Fruit fly (Drosophila melanogaster) whole organism, embryonic: ENCODE measurements around the gene sdt.

Experiments
- Aef1 ChIP-seq: fragments of 200-800 bp; sonication (Bioruptor generic); IDR thresholded peaks from 3 replicates; pipeline ENCODE4 v1.3.6; 2022; ENCODE audit warnings: missing biosample characterization, missing genetic modification characterization
- Asciz ChIP-seq: fragments of 200-800 bp; sonication (Bioruptor generic); optimal IDR thresholded peaks from 2 replicates; lab custom pipeline; 2017; ENCODE audit warnings: missing biosample characterization, mild to moderate bottlenecking, missing genetic modification characterization, missing genetic modification reagents
- Bgb ChIP-seq: fragments of 200-800 bp; sonication (Bioruptor generic); IDR thresholded peaks from 2 replicates; pipeline ENCODE4 v1.3.6; 2022; ENCODE audit warnings: missing biosample characterization, missing genetic modification characterization; ENCODE audit not compliant: partially characterized antibody
- CG12219 ChIP-seq: fragments of 200-800 bp; sonication (Bioruptor generic); optimal IDR thresholded peaks from 3 replicates; lab custom pipeline; 2018; ENCODE audit warnings: missing biosample characterization, mild to moderate bottlenecking, missing genetic modification characterization
- CG12769 ChIP-seq: fragments of 200-800 bp; sonication (Bioruptor generic); optimal IDR thresholded peaks from 2 replicates; lab custom pipeline; 2019; ENCODE audit warnings: missing biosample characterization, mild to moderate bottlenecking, missing genetic modification characterization, moderate library complexity
- CG13287 ChIP-seq: fragments of 200-800 bp; sonication (Bioruptor generic); IDR thresholded peaks from 2 replicates; pipeline ENCODE4 v1.3.6; 2022; ENCODE audit warnings: missing biosample characterization, missing genetic modification characterization; ENCODE audit not compliant: partially characterized antibody
- CG13624 ChIP-seq: fragments of 200-800 bp; sonication (Bioruptor generic); optimal IDR thresholded peaks from 2 replicates; lab custom pipeline; 2016; ENCODE audit warnings: missing biosample characterization, missing genetic modification characterization
- CG13894 ChIP-seq: fragments of 200-800 bp; sonication (Bioruptor generic); optimal IDR thresholded peaks from 3 replicates; lab custom pipeline; 2018; ENCODE audit warnings: missing biosample characterization, mild to moderate bottlenecking, missing genetic modification characterization, moderate library complexity
- CG16779 ChIP-seq: fragments of 200-800 bp; sonication (Bioruptor generic); IDR thresholded peaks from 2 replicates; pipeline ENCODE4 v1.3.6; 2022; ENCODE audit warnings: missing biosample characterization, missing genetic modification characterization
- CG31441 ChIP-seq: fragments of 200-800 bp; sonication (Bioruptor generic); IDR thresholded peaks from 2 replicates; pipeline ENCODE4 v1.3.6; 2022; ENCODE audit warnings: missing biosample characterization, missing genetic modification characterization
- CG32772 ChIP-seq: fragments of 200-800 bp; sonication (Bioruptor generic); IDR thresholded peaks from 2 replicates; pipeline ENCODE4 v1.3.6; 2022; ENCODE audit warnings: missing biosample characterization, missing genetic modification characterization
- CG33213 ChIP-seq: fragments of 200-800 bp; sonication (Bioruptor generic); optimal IDR thresholded peaks from 3 replicates; lab custom pipeline; 2016; ENCODE audit warnings: missing biosample characterization, missing genetic modification characterization
- CG4360 ChIP-seq: fragments of 200-800 bp; sonication (Bioruptor generic); IDR thresholded peaks from 2 replicates; pipeline ENCODE4 v1.3.6; 2022; ENCODE audit warnings: missing biosample characterization, missing genetic modification characterization
- CG5245 ChIP-seq: fragments of 200-800 bp; sonication (Bioruptor generic); optimal IDR thresholded peaks from 3 replicates; lab custom pipeline; 2016; ENCODE audit warnings: missing biosample characterization, missing genetic modification characterization
- CG6654 ChIP-seq: fragments of 200-800 bp; sonication (Bioruptor generic); optimal IDR thresholded peaks from 2 replicates; lab custom pipeline; 2017; ENCODE audit warnings: missing biosample characterization, mild to moderate bottlenecking, missing genetic modification characterization
- CG7372 ChIP-seq: fragments of 200-800 bp; sonication (Bioruptor generic); IDR thresholded peaks from 2 replicates; pipeline ENCODE4 v1.3.6; 2022; ENCODE audit warnings: missing biosample characterization, missing genetic modification characterization
- CG7786 ChIP-seq: fragments of 200-800 bp; sonication (Bioruptor generic); optimal IDR thresholded peaks from 2 replicates; lab custom pipeline; 2016; ENCODE audit warnings: missing biosample characterization, missing genetic modification characterization
- CG7839 ChIP-seq: fragments of 200-800 bp; sonication (Bioruptor generic); optimal IDR thresholded peaks from 3 replicates; lab custom pipeline; 2018; ENCODE audit warnings: missing biosample characterization, mild to moderate bottlenecking, missing genetic modification characterization, moderate library complexity
- CG8765 ChIP-seq: fragments of 200-800 bp; sonication (Bioruptor generic); IDR thresholded peaks from 2 replicates; pipeline ENCODE4 v1.3.6; 2022; ENCODE audit warnings: missing biosample characterization, missing genetic modification characterization
- CG9437 ChIP-seq: fragments of 200-800 bp; sonication (Bioruptor generic); optimal IDR thresholded peaks from 2 replicates; lab custom pipeline; 2018; ENCODE audit warnings: missing biosample characterization, mild to moderate bottlenecking, missing genetic modification characterization
- Camta ChIP-seq: fragments of 200-800 bp; sonication (Bioruptor generic); optimal IDR thresholded peaks from 2 replicates; lab custom pipeline; 2016; ENCODE audit warnings: missing biosample characterization, missing genetic modification characterization
- Dek ChIP-seq: fragments of 200-800 bp; sonication (Bioruptor generic); optimal IDR thresholded peaks from 3 replicates; lab custom pipeline; 2019; ENCODE audit warnings: missing biosample characterization, mild to moderate bottlenecking, missing genetic modification characterization, moderate library complexity
- Dip2 ChIP-seq: fragments of 200-800 bp; sonication (Bioruptor generic); IDR thresholded peaks from 2 replicates; pipeline ENCODE4 v1.3.6; 2022; ENCODE audit warnings: missing biosample characterization, missing genetic modification characterization
- Dll ChIP-seq: fragments of 200-800 bp; sonication (Bioruptor generic); IDR thresholded peaks from 4 replicates; pipeline ENCODE4 v1.3.6; 2022; ENCODE audit warnings: missing biosample characterization, missing genetic modification characterization; ENCODE audit not compliant: partially characterized antibody
- HmgD ChIP-seq: fragments of 200-800 bp; sonication (Bioruptor generic); optimal IDR thresholded peaks from 3 replicates; lab custom pipeline; 2016; ENCODE audit warnings: missing biosample characterization, missing genetic modification characterization
- Jarid2 ChIP-seq: fragments of 200-800 bp; sonication (Bioruptor generic); optimal IDR thresholded peaks from 3 replicates; lab custom pipeline; 2017; ENCODE audit warnings: mild to moderate bottlenecking, missing biosample characterization, missing genetic modification reagents, missing genetic modification characterization
- Med ChIP-seq: fragments of 200-800 bp; sonication (Bioruptor generic); peaks from one replicate; lab custom pipeline; 2016; ENCODE audit warnings: missing biosample characterization, missing genetic modification characterization, mild to moderate bottlenecking, inconsistent platforms, moderate library complexity
- NFAT ChIP-seq: fragments of 200-800 bp; sonication (Bioruptor generic); IDR thresholded peaks from 2 replicates; pipeline ENCODE4 v1.3.6; 2022; ENCODE audit warnings: missing biosample characterization, missing genetic modification characterization
- Neu2 ChIP-seq: fragments of 200-800 bp; sonication (Bioruptor generic); optimal IDR thresholded peaks from 3 replicates; lab custom pipeline; 2016; ENCODE audit warnings: missing biosample characterization, missing genetic modification characterization, borderline replicate concordance
- Nf-YA ChIP-seq: fragments of 200-800 bp; sonication (Bioruptor generic); IDR thresholded peaks from 2 replicates; pipeline ENCODE4 v1.3.6; 2022; ENCODE audit warnings: missing biosample characterization, missing genetic modification characterization
- Nf-YC ChIP-seq: fragments of 200-800 bp; optimal IDR thresholded peaks from 3 replicates; lab custom pipeline; 2019; ENCODE audit warnings: missing biosample characterization, mild to moderate bottlenecking, missing genetic modification characterization, moderate library complexity
- Opbp ChIP-seq: fragments of 200-800 bp; sonication (Bioruptor generic); IDR thresholded peaks from 3 replicates; pipeline ENCODE4 v1.3.6; 2022; ENCODE audit warnings: missing biosample characterization, missing genetic modification characterization; ENCODE audit not compliant: partially characterized antibody
- Sox100B ChIP-seq: fragments of 200-800 bp; sonication (Bioruptor generic); optimal IDR thresholded peaks from 3 replicates; lab custom pipeline; 2018; ENCODE audit warnings: missing biosample characterization, mild to moderate bottlenecking, missing genetic modification characterization
- abd-A ChIP-seq: fragments of 200-800 bp; sonication (Bioruptor generic); optimal IDR thresholded peaks from 3 replicates; lab custom pipeline; 2019; ENCODE audit warnings: missing biosample characterization, mild to moderate bottlenecking, missing genetic modification characterization, moderate library complexity
- cg ChIP-seq: fragments of 200-800 bp; sonication (Bioruptor generic); optimal IDR thresholded peaks from 3 replicates; lab custom pipeline; 2019; ENCODE audit warnings: missing biosample characterization, mild to moderate bottlenecking, missing genetic modification characterization, moderate library complexity
- chinmo ChIP-seq: fragments of 200-800 bp; sonication (Bioruptor generic); IDR thresholded peaks from 4 replicates; pipeline ENCODE4 v1.3.6; 2022; ENCODE audit warnings: missing biosample characterization, missing genetic modification characterization; ENCODE audit not compliant: partially characterized antibody
- ci ChIP-seq: fragments of 200-800 bp; sonication (Bioruptor generic); IDR thresholded peaks from 3 replicates; pipeline ENCODE4 v1.3.6; 2022; ENCODE audit warnings: missing biosample characterization, missing genetic modification characterization
- crol ChIP-seq: fragments of 200-800 bp; sonication (Bioruptor generic); IDR thresholded peaks from 2 replicates; pipeline ENCODE4 v1.3.6; 2022; ENCODE audit warnings: missing biosample characterization, missing genetic modification characterization
- crp ChIP-seq, 2 experiments: fragments of 200-800 bp; sonication (Bioruptor generic); optimal IDR thresholded peaks; 2 replicates in 1 of 2; 3 replicates in 1 of 2; lab custom pipeline; 2017; ENCODE audit warnings: missing biosample characterization in 2 of 2, missing genetic modification characterization in 2 of 2, mild to moderate bottlenecking in 1 of 2, moderate library complexity in 1 of 2
- dan ChIP-seq: fragments of 200-800 bp; sonication (Bioruptor generic); IDR thresholded peaks from 2 replicates; pipeline ENCODE4 v1.3.6; 2022; ENCODE audit warnings: missing biosample characterization, missing genetic modification characterization
- en ChIP-seq: fragments of 200-800 bp; sonication (Bioruptor generic); optimal IDR thresholded peaks from 2 replicates; lab custom pipeline; 2016; ENCODE audit warnings: missing biosample characterization, missing genetic modification characterization
- hb ChIP-seq: fragments of 200-800 bp; sonication (Bioruptor generic); IDR thresholded peaks from 3 replicates; pipeline ENCODE4 v1.3.6; 2022; ENCODE audit warnings: missing biosample characterization, missing genetic modification characterization; ENCODE audit not compliant: partially characterized antibody
- kni ChIP-seq: fragments of 200-800 bp; sonication (Bioruptor generic); optimal IDR thresholded peaks from 3 replicates; lab custom pipeline; 2017; ENCODE audit warnings: mild to moderate bottlenecking, missing biosample characterization, missing genetic modification reagents, missing genetic modification characterization
- oc ChIP-seq: fragments of 200-800 bp; sonication (Bioruptor generic); optimal IDR thresholded peaks from 2 replicates; lab custom pipeline; 2018; ENCODE audit warnings: missing biosample characterization, mild to moderate bottlenecking, missing genetic modification characterization, moderate library complexity
- org-1 ChIP-seq: fragments of 200-800 bp; sonication (Bioruptor generic); optimal IDR thresholded peaks from 2 replicates; lab custom pipeline; 2017; ENCODE audit warnings: missing biosample characterization, missing genetic modification characterization
- sd ChIP-seq: fragments of 200-800 bp; sonication (Bioruptor generic); optimal IDR thresholded peaks from 3 replicates; lab custom pipeline; 2018; ENCODE audit warnings: missing biosample characterization, mild to moderate bottlenecking, missing genetic modification characterization, moderate library complexity
- sens ChIP-seq: fragments of 200-800 bp; sonication (Bioruptor generic); peaks from one replicate; lab custom pipeline; 2016; ENCODE audit warnings: missing biosample characterization, missing genetic modification characterization
- shn ChIP-seq: fragments of 200-800 bp; sonication (Bioruptor generic); optimal IDR thresholded peaks from 3 replicates; lab custom pipeline; 2016; ENCODE audit warnings: missing biosample characterization, missing genetic modification characterization
- sqz ChIP-seq: fragments of 200-800 bp; sonication (Bioruptor generic); optimal IDR thresholded peaks from 3 replicates; lab custom pipeline; 2018; ENCODE audit warnings: missing biosample characterization, mild to moderate bottlenecking, missing genetic modification characterization
- ssp ChIP-seq: fragments of 200-800 bp; sonication (Bioruptor generic); IDR thresholded peaks from 2 replicates; pipeline ENCODE4 v1.3.6; 2022; ENCODE audit warnings: missing biosample characterization, missing genetic modification characterization

Gene sdt

dm6 chrX:8194559-8194958, 16.2 kb downstream of the sdt start (continued):
- TF ChIP-seq hb (GFP tag; lab: Robert Waterston, UW) (no peak), CG7839 (tag; lab: Kevin White, UChicago) (no peak), Dip2 (no peak), Camta (no peak), abd-A (peak; percentile 86), Aef1 (GFP tag; lab: Robert Waterston, UW) (peak; percentile 58), Dll (GFP tag; lab: Robert Waterston, UW) (no peak), Opbp (no peak), CG33213 (GFP tag; lab: Kevin White, UChicago) (no peak), CG13894 (tag; lab: Kevin White, UChicago) (peak; percentile 49), org-1 (no peak), Nf-YA (no peak), dan (GFP tag; lab: Robert Waterston, UW) (no peak), sens (peak; percentile 29), CG13624 (GFP tag; lab: Kevin White, UChicago) (no peak), CG8765 (GFP tag; lab: Robert Waterston, UW) (no peak), HmgD (GFP tag; lab: Kevin White, UChicago) (no peak), oc (tag; lab: Kevin White, UChicago) (peak; percentile 74), CG5245 (GFP tag; lab: Kevin White, UChicago) (no peak), CG16779 (GFP tag; lab: Robert Waterston, UW) (no peak), en (no peak), ssp (GFP tag; lab: Robert Waterston, UW) (no peak), CG31441 (GFP tag; lab: Robert Waterston, UW) (no peak), NFAT (GFP tag; lab: Robert Waterston, UW) (no peak), CG13287 (GFP tag; lab: Robert Waterston, UW) (no peak), Nf-YC (tag; lab: Kevin White, UChicago) (peak; percentile 25), CG4360 (GFP tag; lab: Robert Waterston, UW) (peak; percentile 80), CG6654 (GFP tag; lab: Kevin White, UChicago) (peak; percentile 95), CG12769 (peak; percentile 63), Med (peak; percentile 71), crol (GFP tag; lab: Robert Waterston, UW) (peak; percentile 43; the same call in 1 of the 2 replicates), Asciz (GFP tag; lab: Kevin White, UChicago) (no peak), sqz (GFP tag; lab: Kevin White, UChicago) (peak; percentile 49), chinmo (peak; percentile 83; the same call in 3 of the 4 replicates), Bgb (no peak), Dek (tag; lab: Kevin White, UChicago) (no peak), Sox100B (GFP tag; lab: Kevin White, UChicago) (no peak), cg (GFP tag; lab: Kevin White, UChicago) (peak; percentile 11)
- TF ChIP-seq, all 482 proteins: peak for 18

DNA sequence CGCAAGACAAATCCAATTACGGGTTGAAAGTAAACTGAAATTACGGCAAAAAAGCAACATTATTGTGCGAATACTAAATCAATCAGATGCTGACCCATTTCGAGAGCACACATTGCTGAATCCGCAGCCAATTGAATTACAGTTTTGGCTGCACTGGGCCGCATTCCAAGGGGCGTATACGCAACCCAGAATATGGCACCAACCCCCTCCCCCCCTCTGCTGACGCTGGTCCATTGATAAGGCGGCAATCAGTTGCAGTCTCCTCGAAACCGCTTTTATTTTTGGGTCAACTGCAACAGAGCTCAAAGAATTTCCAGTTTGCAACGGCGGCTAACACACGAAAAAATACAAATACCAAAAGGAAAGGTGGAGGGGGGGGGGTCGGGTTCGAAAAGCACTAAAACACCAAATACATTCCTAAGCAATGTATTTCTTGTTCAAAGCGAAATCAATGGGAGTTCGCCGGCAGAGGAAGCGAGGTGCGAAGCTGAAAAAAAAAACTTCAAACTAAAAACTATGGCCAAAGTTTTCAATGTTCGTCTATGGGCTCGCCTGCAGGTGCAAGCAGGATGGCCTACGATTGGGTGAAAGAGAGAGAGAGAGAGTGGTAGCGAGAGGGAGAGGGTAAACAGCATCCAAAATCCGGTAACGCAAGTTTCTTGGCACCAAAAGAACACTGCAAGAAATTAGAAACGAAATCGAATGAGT, 17.3 kb downstream of the sdt start:
- TF ChIP-seq shn: no peak
- no peak for TF ChIP-seq crp (GFP tag; optimal IDR thresholded peaks at IDR 0.05; lab: Kevin White, UChicago)
- no peak for TF ChIP-seq Camta
- peak; percentile 51 for TF ChIP-seq kni (GFP tag; lab: Kevin White, UChicago)
- peak; percentile 34; the same call in 1 of the 2 replicates for TF ChIP-seq CG7372 (GFP tag; lab: Robert Waterston, UW)
- peak; percentile 26; the same call in 1 of the 3 replicates for TF ChIP-seq ci
- peak; percentile 30; the same call in 1 of the 2 replicates for TF ChIP-seq CG32772
- no peak for TF ChIP-seq CG12219 (GFP tag; lab: Kevin White, UChicago)
- no peak for TF ChIP-seq Neu2 (GFP tag; lab: Kevin White, UChicago)
- TF ChIP-seq sd (tag; lab: Kevin White, UChicago): peak; percentile 95
- TF ChIP-seq CG7786 (GFP tag; lab: Kevin White, UChicago): no peak
- TF ChIP-seq Jarid2 (GFP tag; lab: Kevin White, UChicago): no peak
- TF ChIP-seq CG9437 (GFP tag; lab: Kevin White, UChicago): no peak
